Fruit fly (Drosophila melanogaster) whole organism, prepupa: ENCODE measurements around the gene CG17681.

Experiments
- CG1621 ChIP-seq: fragments of 200-800 bp; sonication (Bioruptor generic); optimal IDR thresholded peaks from 3 replicates; lab custom pipeline; 2018; ENCODE audit warnings: missing biosample characterization, mild to moderate bottlenecking, missing genetic modification characterization
- CG16779 ChIP-seq: fragments of 200-800 bp; sonication (Bioruptor generic); optimal IDR thresholded peaks from 3 replicates; lab custom pipeline; 2017; ENCODE audit warnings: missing biosample characterization, mild to moderate bottlenecking, missing genetic modification characterization
- CG3919 ChIP-seq: fragments of 200-800 bp; sonication (Bioruptor generic); optimal IDR thresholded peaks from 3 replicates; lab custom pipeline; 2016; ENCODE audit warnings: missing biosample characterization, missing genetic modification characterization
- CG6792 ChIP-seq: fragments of 200-800 bp; sonication (Bioruptor generic); optimal IDR thresholded peaks from 3 replicates; lab custom pipeline; 2016; ENCODE audit warnings: missing biosample characterization, missing genetic modification characterization
- Lpt ChIP-seq: fragments of 200-800 bp; sonication (Bioruptor generic); optimal IDR thresholded peaks from 3 replicates; lab custom pipeline; 2016; ENCODE audit warnings: missing biosample characterization, missing genetic modification characterization
- Smox ChIP-seq: fragments of 200-800 bp; sonication (Bioruptor generic); optimal IDR thresholded peaks from 3 replicates; lab custom pipeline; 2016; ENCODE audit warnings: missing biosample characterization, missing genetic modification characterization
- Sox102F ChIP-seq: fragments of 200-800 bp; sonication (Bioruptor generic); optimal IDR thresholded peaks from 2 replicates; lab custom pipeline; 2016; ENCODE audit warnings: missing biosample characterization, mild to moderate bottlenecking, missing genetic modification characterization
- achi ChIP-seq: fragments of 200-800 bp; sonication (Bioruptor generic); optimal IDR thresholded peaks from 3 replicates; lab custom pipeline; 2016; ENCODE audit warnings: missing biosample characterization, missing genetic modification characterization

DNA sequence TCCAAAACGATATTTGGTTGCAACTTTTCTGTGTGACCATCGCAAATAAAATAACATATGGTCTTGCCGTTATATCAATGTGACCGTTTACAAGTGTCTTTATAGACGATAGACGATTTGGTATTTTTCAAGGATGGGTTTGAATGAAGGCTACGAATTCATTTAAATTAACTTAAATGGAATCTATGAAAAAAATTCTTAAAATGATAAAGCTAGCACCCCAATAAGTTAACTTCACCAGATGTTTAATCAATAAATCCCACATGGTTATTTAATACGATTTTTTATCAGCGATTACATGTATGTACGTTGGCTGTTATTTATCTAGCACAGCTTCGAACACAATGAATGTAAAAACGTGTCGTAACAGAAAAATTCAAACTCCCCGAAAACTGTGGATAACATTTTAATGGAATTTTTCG is 5.7 kb downstream of the CG17681 start:
- no peak for TF ChIP-seq CG6792 (GFP tag; lab: Kevin White, UChicago)
- no peak for TF ChIP-seq Sox102F (GFP tag; lab: Kevin White, UChicago)
- TF ChIP-seq CG16779 (tag; lab: Kevin White, UChicago) = no peak
- TF ChIP-seq achi = no peak
- no peak for TF ChIP-seq CG1621
- no peak for TF ChIP-seq Smox
- no peak for TF ChIP-seq CG3919 (GFP tag; lab: Kevin White, UChicago)
- no peak for TF ChIP-seq Lpt (GFP tag; lab: Kevin White, UChicago)
